Worm (Caenorhabditis elegans): ENCODE results near the gene duo-1.

The duo-1 gene

DNA sequence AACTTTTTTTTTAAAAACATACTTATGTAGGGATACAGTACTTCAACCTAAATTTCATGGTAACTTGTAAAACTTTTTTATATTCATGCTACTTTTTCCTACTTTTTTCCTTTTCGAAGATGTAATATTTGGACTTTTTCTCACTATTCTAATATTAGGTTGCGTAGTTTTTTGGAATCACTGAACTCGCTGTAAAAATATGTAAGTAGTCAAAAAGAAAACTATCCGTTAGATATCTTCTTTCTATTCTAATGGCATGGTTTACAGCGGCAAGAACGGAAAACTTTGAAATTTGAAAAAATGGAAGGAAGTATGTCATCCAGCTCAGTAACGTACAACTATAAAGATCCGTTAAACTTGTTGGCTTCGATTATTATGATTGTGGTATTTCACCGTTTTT is 35.0 kb downstream of the duo-1 start, which contains the start of gene srx-82:
TSS of gene srx-82 (plus strand) at position 301 of the 400 bp plus-strand sequence.
- no peak for TF ChIP-seq tra-1 (GFP tag; IDR thresholded peaks at IDR 0.05)
- TF ChIP-seq egl-27 (tag; optimal IDR thresholded peaks at IDR 0.05) = no peak
- no peak for TF ChIP-seq mdl-1 (tag; optimal IDR thresholded peaks at IDR 0.05)
- no peak for TF ChIP-seq dpl-1 (GFP tag; optimal IDR thresholded peaks at IDR 0.05)
- TF ChIP-seq lin-29 (GFP tag; IDR thresholded peaks at IDR 0.05) = no peak
- no peak for TF ChIP-seq lin-13 (GFP tag; optimal IDR thresholded peaks at IDR 0.05)
- no peak for TF ChIP-seq Y48G9A.11 (GFP tag; IDR thresholded peaks at IDR 0.05)
- TF ChIP-seq F37D6.2 (tag; optimal IDR thresholded peaks at IDR 0.05) = no peak
- TF ChIP-seq hif-1 (tag; optimal IDR thresholded peaks at IDR 0.05) = no peak
- no peak for TF ChIP-seq nhr-237 (tag; optimal IDR thresholded peaks at IDR 0.05)
- no peak for TF ChIP-seq daf-16 (GFP tag; optimal IDR thresholded peaks at IDR 0.05)
- TF ChIP-seq daf-16 (tag; optimal IDR thresholded peaks at IDR 0.05) = no peak

DNA sequence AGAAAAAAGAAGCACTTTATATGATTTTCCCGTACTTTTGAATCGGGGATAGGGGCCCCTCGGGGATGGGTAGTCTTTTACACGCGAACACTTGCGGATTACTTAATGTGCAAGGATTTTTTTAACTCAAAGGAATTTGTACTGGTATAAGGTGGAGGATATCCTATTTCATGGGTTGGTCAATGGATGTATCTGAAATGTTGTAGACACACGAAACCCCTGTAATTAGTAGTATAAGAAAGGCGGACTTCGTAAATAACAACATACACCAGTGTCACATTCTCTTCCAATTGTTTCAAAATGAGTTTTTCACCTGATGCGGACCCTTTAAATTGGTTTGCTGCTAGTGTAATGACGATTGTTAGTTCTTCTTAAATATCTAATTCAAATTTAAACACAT is 39.0 kb downstream of the duo-1 start, which contains the start of gene srx-80:
TSS of gene srx-80 (plus strand) at position 301 of the 400 bp plus-strand sequence.
- no peak for TF ChIP-seq zag-1 (tag; optimal IDR thresholded peaks at IDR 0.05)
- no peak for TF ChIP-seq spr-3 (GFP tag; optimal IDR thresholded peaks at IDR 0.05)

DNA sequence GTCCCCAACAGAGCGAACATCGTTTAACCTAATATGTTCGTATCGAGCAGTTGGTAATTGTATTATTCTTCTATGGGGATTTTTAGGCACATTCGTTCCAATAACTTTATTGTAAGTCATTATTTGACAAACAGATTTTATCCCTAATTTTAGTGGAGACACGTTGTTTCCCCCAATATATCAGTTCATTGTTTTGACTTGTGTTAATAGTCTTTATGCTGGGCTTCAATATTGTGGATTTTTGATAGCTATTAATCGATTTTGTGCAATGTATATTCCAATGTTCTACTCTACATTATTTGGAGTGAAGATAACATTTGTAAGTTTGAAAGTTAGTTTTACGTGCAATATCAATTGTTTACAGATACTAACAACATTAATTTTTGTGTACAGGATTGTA is 39.5 kb downstream of the duo-1 start:
- no peak for TF ChIP-seq gei-8 (GFP tag; optimal IDR thresholded peaks at IDR 0.05)
- TF ChIP-seq Y5F2A.4 (GFP tag; optimal IDR thresholded peaks at IDR 0.05) = no peak
- no peak for TF ChIP-seq R02D3.7 (tag; optimal IDR thresholded peaks at IDR 0.05)
- peak in 1 of 2 experiments; percentile 94 for TF ChIP-seq unc-62 (GFP tag; optimal IDR thresholded peaks at IDR 0.05 in 1 of 2)
- TF ChIP-seq unc-62 (tag; optimal IDR thresholded peaks at IDR 0.05) = no peak

DNA sequence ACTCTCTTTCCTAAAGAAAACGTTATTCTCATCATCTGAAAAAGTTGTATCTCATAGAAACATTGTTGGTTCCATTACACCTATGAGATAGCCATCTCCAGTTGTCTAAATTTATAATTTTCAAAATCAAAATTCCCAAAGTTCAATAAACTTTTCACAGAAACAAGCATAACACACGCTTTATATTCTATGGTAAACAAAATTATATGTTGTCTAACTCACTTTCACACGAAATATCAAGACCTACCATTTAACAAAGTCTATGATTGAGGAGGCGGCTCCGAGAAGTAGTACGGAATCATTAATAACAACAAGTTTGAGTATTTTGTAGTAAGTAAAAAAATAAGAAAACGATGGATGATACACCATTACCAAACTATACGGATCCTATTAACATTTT is 44.4 kb downstream of the duo-1 start, which contains the start of gene srx-84:
TSS of gene srx-84 (plus strand) at position 301 of the 400 bp plus-strand sequence.
- TF ChIP-seq mxl-3 (GFP tag; optimal IDR thresholded peaks at IDR 0.05) = no peak
- TF ChIP-seq nhr-102 (tag; optimal IDR thresholded peaks at IDR 0.05) = no peak
- TF ChIP-seq arid-1 (GFP tag; conservative IDR thresholded peaks at IDR 0.05) = no peak

DNA sequence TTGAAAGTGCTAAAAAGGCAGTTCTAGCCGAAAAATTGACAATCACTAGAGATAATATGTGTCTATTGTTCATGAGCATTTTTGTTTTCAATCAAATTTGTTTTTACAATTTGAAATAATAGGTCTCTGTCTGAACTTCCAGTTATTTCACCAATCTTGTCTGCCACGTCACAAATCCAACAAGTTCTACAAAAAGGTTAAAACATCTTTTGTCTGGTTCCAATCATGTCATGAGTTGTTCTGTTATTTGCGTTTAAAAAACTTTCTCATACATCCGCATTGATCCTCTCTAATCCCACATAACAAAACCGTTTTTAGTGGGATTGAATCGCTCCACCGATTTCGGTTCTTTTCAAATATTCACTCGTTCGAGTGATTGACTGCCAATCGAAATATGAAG is 46.4 kb downstream of the duo-1 start, which contains the start of gene F35B12.9:
TSS of gene F35B12.9 (plus strand) at position 372 of the 400 bp plus-strand sequence.
- TF ChIP-seq aha-1 (tag) (peak; percentile 94), lsy-2 (tag; optimal IDR thresholded peaks at IDR 0.05) (no peak), unc-62 (GFP tag; optimal IDR thresholded peaks at IDR 0.05 in 1 of 2) (peak in 1 of 2 experiments; percentile 18), unc-62 (tag; optimal IDR thresholded peaks at IDR 0.05) (no peak), T26A8.4 (GFP tag; IDR thresholded peaks at IDR 0.05) (no peak)

DNA sequence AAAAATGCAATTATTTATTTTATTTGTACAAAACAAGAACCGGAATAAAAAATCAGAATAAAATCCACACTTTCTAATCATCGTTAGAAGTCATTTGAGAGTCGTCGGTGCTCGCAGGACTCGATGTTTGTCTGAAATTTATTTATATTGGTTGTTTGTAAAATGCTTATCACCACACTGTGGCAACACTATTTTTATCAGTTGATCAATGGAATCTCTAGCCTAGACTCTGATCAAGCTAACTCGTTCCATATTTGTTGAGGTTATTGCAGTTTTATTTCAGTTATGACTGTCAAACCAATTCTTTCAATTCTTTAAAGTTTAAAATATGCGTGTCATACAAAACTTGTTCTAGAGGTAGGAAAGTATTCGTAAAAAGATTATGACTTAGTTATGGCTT is 50.1 kb downstream of the duo-1 start, which contains the start of gene dhs-20:
TSS of gene dhs-20 (minus strand) at position 80 of the 400 bp plus-strand sequence.
- TF ChIP-seq T20F7.1 (GFP tag; optimal IDR thresholded peaks at IDR 0.05) (no peak), pqm-1 (tag; optimal IDR thresholded peaks at IDR 0.05) (peak; percentile 14), lin-39 (tag; optimal IDR thresholded peaks at IDR 0.05) (no peak), ZK337.2 (GFP tag; IDR thresholded peaks at IDR 0.05) (no peak), snpc-1.2 (GFP tag; IDR thresholded peaks at IDR 0.05) (no peak), F49E8.2 (tag; optimal IDR thresholded peaks at IDR 0.05; ENCODE audit: borderline replicate concordance) (no peak), ces-1 (GFP tag; optimal IDR thresholded peaks at IDR 0.05) (no peak), duxl-1 (tag; optimal IDR thresholded peaks at IDR 0.05; ENCODE audit: poor library complexity) (no peak), dmd-6 (GFP tag; IDR thresholded peaks at IDR 0.05) (peak; percentile 23; the same call in 1 of the 2 replicates), ctbp-1 (GFP tag; IDR thresholded peaks at IDR 0.05) (no peak), mdl-1 (tag; optimal IDR thresholded peaks at IDR 0.05) (no peak), nhr-6 (tag; optimal IDR thresholded peaks at IDR 0.05) (no peak), spr-1 (tag; optimal IDR thresholded peaks at IDR 0.05) (no peak), vab-7 (GFP tag; IDR thresholded peaks at IDR 0.05) (no peak), jun-1 (tag; optimal IDR thresholded peaks at IDR 0.05) (no peak), zip-2 (tag; optimal IDR thresholded peaks at IDR 0.05) (no peak), nhr-28 (tag; optimal IDR thresholded peaks at IDR 0.05) (peak; percentile 60), aha-1 (tag) (peak; percentile 35), zip-11 (GFP tag; IDR thresholded peaks at IDR 0.05) (no peak), ceh-32 (tag; optimal IDR thresholded peaks at IDR 0.05; ENCODE audit: poor library complexity) (no peak), daf-16 (GFP tag; optimal IDR thresholded peaks at IDR 0.05) (no peak), daf-16 (tag; optimal IDR thresholded peaks at IDR 0.05) (peak; percentile 86)
